Worm (Caenorhabditis elegans) whole organism, L3 larva: Measurements from ENCODE around the gene cpr-1.

Experiments used
- ceh-16 ChIP-seq: sonication (generic microtip); optimal IDR thresholded peaks from 2 replicates; lab custom pipeline; 2017; ENCODE audit warnings: missing biosample characterization, missing genetic modification characterization
- ceh-9 ChIP-seq: sonication (generic microtip); optimal IDR thresholded peaks from 2 replicates; lab custom pipeline; 2018; ENCODE audit warnings: missing biosample characterization, missing genetic modification characterization
- daf-12 ChIP-seq: fragments of 150-350 bp; optimal IDR thresholded peaks from 2 replicates; lab custom pipeline; 2014; ENCODE audit warnings: missing biosample characterization, missing genetic modification reagents, missing genetic modification characterization
- egl-27 ChIP-seq: sonication (generic microtip); optimal IDR thresholded peaks from 4 replicates; lab custom pipeline; 2017; ENCODE audit warnings: missing biosample characterization, missing genetic modification reagents, missing genetic modification characterization
- egl-5 ChIP-seq: fragments of 150-350 bp; optimal IDR thresholded peaks from 2 replicates; lab custom pipeline; 2017; ENCODE audit warnings: missing biosample characterization, missing genetic modification reagents, missing genetic modification characterization, inconsistent platforms
- elt-1 ChIP-seq: fragments of 150-350 bp; optimal IDR thresholded peaks from 2 replicates; lab custom pipeline; 2014; ENCODE audit warnings: missing biosample characterization, missing genetic modification characterization
- elt-2 ChIP-seq: sonication (generic microtip); optimal IDR thresholded peaks from 2 replicates; lab custom pipeline; 2016; ENCODE audit warnings: missing genetic modification reagents, mild to moderate bottlenecking, missing genetic modification characterization, missing compliant biosample characterization
- eor-1 ChIP-seq, 2 experiments: fragments of 150-350 bp; optimal IDR thresholded peaks; 2 replicates each; lab custom pipeline; 2014 to 2018; ENCODE audit warnings: missing biosample characterization in 2 of 2, missing genetic modification characterization in 2 of 2
- fkh-10 ChIP-seq: sonication (generic microtip); optimal IDR thresholded peaks from 2 replicates; lab custom pipeline; 2017; ENCODE audit warnings: missing biosample characterization, missing genetic modification reagents, missing genetic modification characterization
- hmg-11 ChIP-seq: sonication (generic microtip); optimal IDR thresholded peaks from 2 replicates; lab custom pipeline; 2016; ENCODE audit warnings: missing genetic modification characterization, missing compliant biosample characterization
- jun-1 ChIP-seq: fragments of 150-350 bp; optimal IDR thresholded peaks from 2 replicates; lab custom pipeline; 2014; ENCODE audit warnings: missing biosample characterization, missing genetic modification reagents, missing genetic modification characterization
- lin-39 ChIP-seq: fragments of 150-350 bp; optimal IDR thresholded peaks from 2 replicates; lab custom pipeline; 2018; ENCODE audit warnings: missing biosample characterization, missing genetic modification reagents, missing genetic modification characterization
- lsy-12 ChIP-seq: sonication (generic microtip); optimal IDR thresholded peaks from 2 replicates; lab custom pipeline; 2016; ENCODE audit warnings: mild to moderate bottlenecking, missing genetic modification characterization, missing compliant biosample characterization
- mdl-1 ChIP-seq: fragments of 150-350 bp; optimal IDR thresholded peaks from 2 replicates; lab custom pipeline; 2014; ENCODE audit warnings: missing biosample characterization, missing genetic modification characterization
- nhr-12 ChIP-seq: fragments of 150-350 bp; optimal IDR thresholded peaks from 2 replicates; lab custom pipeline; 2014; ENCODE audit warnings: missing biosample characterization, missing genetic modification characterization
- nhr-23 ChIP-seq: fragments of 150-350 bp; optimal IDR thresholded peaks from 2 replicates; lab custom pipeline; 2014; ENCODE audit warnings: missing biosample characterization, missing genetic modification reagents, missing genetic modification characterization
- nhr-28 ChIP-seq: fragments of 150-350 bp; optimal IDR thresholded peaks from 2 replicates; lab custom pipeline; 2014; ENCODE audit warnings: missing biosample characterization, missing genetic modification characterization
- nhr-43 ChIP-seq: sonication (generic microtip); optimal IDR thresholded peaks from 2 replicates; lab custom pipeline; 2016; ENCODE audit warnings: mild to moderate bottlenecking, missing genetic modification characterization, missing compliant biosample characterization; ENCODE audit not compliant: poor library complexity, severe bottlenecking
- pha-4 ChIP-seq: fragments of 150-350 bp; optimal IDR thresholded peaks from 2 replicates; lab custom pipeline; 2014; ENCODE audit warnings: missing biosample characterization, missing genetic modification reagents, missing genetic modification characterization
- pqm-1 ChIP-seq: fragments of 150-350 bp; optimal IDR thresholded peaks from 2 replicates; lab custom pipeline; 2017; ENCODE audit warnings: missing biosample characterization, missing genetic modification characterization, inconsistent platforms
- snpc-4 ChIP-seq: fragments of 150-350 bp; optimal IDR thresholded peaks from 2 replicates; lab custom pipeline; 2014; ENCODE audit warnings: missing biosample characterization, missing genetic modification characterization
- unc-39 ChIP-seq: sonication (generic microtip); optimal IDR thresholded peaks from 4 replicates; lab custom pipeline; 2017; ENCODE audit warnings: missing biosample characterization, missing genetic modification characterization
- unc-62 ChIP-seq: fragments of 150-350 bp; sonication (generic microtip); optimal IDR thresholded peaks from 4 replicates; lab custom pipeline; 2014; ENCODE audit warnings: missing biosample characterization, missing genetic modification reagents, missing genetic modification characterization
- zag-1 ChIP-seq: fragments of 150-350 bp; optimal IDR thresholded peaks from 2 replicates; lab custom pipeline; 2014; ENCODE audit warnings: missing biosample characterization, missing genetic modification characterization

Gene cpr-1

DNA sequence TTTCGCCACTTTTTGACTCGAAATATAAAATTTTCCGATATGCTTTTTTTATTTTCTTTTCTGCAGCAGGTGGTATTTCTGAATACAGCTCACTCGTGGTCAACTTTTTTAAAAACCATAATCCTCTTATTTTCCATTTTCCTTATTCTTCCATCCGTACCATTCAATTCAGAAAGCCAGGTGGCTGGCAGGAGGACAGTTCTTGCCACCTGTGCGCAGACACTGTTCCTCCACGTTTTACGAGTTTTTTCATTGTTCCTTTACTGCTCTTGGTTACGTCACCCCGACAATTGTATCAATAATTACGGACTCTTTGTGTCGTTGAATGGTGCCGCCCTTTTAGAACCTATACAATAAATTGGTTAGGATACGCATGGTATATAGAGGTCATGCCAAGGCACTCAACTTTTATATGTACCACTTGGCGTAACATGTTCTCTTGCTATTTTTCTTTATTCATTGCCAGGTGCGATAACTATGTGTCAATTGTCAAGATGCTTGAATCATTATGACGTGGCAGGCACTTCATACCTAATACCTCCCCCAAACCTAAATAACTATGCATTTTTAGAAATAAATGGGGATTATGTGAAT lies 22.4 kb upstream of the cpr-1 start:
- TF ChIP-seq mdl-1 (tag; lab: Kevin White, UChicago) (no peak), fkh-10 (GFP tag; lab: Kevin White, UChicago) (no peak), pha-4 (tag; lab: Kevin White, UChicago) (peak; percentile 12), daf-12 (tag; lab: Kevin White, UChicago) (no peak)
- TF ChIP-seq, all 47 proteins: peak for 1

ce11 chrV:11953621-11954020 lies 21.7 kb upstream of the cpr-1 start:
- TF ChIP-seq nhr-12: no peak
- peak; percentile 81 for TF ChIP-seq fkh-10 (GFP tag; lab: Kevin White, UChicago)

DNA sequence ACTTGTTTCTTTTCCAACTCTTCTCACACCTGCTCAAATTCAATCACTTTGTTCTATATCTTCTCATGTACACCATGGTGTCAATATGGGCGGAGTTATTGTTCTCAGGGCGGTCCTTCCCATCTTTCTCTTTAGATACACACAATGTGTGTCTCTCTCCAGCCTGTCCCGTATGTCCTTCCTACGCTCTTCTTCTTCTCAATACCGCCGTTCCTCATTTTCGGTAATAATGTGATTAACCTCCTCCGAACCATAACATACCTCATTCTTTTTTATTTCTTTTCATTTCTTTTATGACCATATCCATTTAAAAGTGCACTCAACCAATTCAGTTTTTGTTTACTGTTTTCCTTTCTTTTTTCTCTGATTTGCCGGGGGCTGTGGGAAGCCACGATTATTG lies 19.7 kb upstream of the cpr-1 start:
- no peak for TF ChIP-seq nhr-23
- peak; percentile 10 for TF ChIP-seq egl-5 (tag; lab: Kevin White, UChicago)

ce11 chrV:11958343-11959291 lies 16.7 kb upstream of the cpr-1 start, which contains the start of gene F58H1.5:
F58H1.5 (plus strand) TSS chrV:11958393.
- no peak for TF ChIP-seq unc-39 (tag; lab: Kevin White, UChicago)
- TF ChIP-seq ceh-9 (tag; lab: Kevin White, UChicago): peak; percentile 26
- no peak for TF ChIP-seq egl-5 (tag; lab: Kevin White, UChicago)
- TF ChIP-seq hmg-11: no peak
- TF ChIP-seq zag-1: no peak
- no peak for TF ChIP-seq pqm-1 (tag; lab: Kevin White, UChicago)
- no peak for TF ChIP-seq nhr-28
- TF ChIP-seq fkh-10 (GFP tag; lab: Kevin White, UChicago): no peak
- TF ChIP-seq, all 47 proteins: peak for 1

DNA sequence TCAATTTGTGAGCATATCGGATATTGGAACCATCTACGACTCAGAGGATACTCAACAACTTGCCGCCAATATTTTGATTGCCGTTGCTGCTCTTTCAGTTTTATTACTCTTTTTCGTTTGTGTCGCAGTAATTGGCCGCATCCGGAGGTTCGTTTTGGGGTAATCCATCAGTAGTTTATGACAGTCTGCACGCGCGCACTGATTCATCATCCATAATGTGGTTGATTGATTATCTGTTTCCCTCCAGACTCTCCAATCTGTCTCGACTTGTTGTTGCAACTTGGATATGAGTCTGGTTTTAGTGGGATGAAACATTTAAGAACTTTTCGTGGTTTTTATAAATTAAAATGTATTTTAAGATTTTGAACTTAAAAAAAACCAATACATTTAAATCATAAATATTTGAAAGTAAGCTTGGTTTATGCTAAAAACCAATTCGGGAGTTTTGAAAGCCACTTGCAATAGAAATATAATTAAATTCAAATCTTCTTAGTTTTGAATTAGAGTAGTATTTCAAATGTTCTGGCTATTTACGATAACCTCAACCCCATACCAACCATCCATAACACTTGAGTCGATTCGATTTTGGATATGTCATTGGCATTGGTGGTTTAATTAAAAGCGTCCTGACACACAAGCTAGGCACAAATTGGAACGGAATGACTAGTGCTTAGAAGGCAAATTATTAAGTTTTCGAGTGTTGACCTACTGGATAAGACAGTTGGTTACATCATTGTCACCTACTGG lies 15.1 kb upstream of the cpr-1 start:
- TF ChIP-seq lin-39 (tag; lab: Kevin White, UChicago): peak; percentile 38
- TF ChIP-seq nhr-28: no peak
- TF ChIP-seq, all 47 proteins: peak for 1

DNA sequence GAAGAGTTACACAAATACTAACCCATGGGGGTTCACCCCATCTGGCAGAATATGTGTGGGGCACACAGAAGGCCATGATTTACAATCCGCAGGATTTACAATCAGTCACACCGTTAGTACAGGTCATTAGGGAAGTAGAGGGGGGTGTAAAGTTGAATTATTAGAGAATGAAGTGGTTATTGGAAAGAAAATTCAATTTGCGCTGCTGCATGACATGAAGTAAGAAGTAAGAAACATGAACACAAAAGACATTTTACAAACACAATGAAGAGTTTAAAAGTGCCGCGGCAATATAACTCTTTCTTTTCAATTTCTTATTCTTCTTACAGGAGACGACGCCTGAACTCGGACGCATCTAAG lies 14.5 kb upstream of the cpr-1 start:
- no peak for TF ChIP-seq eor-1 (tag; optimal IDR thresholded peaks at IDR 0.05; lab: Kevin White, UChicago)
- TF ChIP-seq fkh-10 (GFP tag; lab: Kevin White, UChicago): peak; percentile 28
- TF ChIP-seq, all 47 proteins: peak for 1

- TF ChIP-seq nhr-23 (no peak), hmg-11 (no peak), ceh-16 (tag; lab: Kevin White, UChicago) (no peak), elt-1 (no peak), lsy-12 (no peak), eor-1 (tag; optimal IDR thresholded peaks at IDR 0.05; lab: Kevin White, UChicago) (no peak), snpc-4 (no peak), ceh-9 (tag; lab: Kevin White, UChicago) (no peak), nhr-43 (tag; lab: Kevin White, UChicago) (no peak), egl-27 (tag; lab: Kevin White, UChicago) (no peak), unc-62 (GFP tag; lab: Kevin White, UChicago) (no peak), fkh-10 (GFP tag; lab: Kevin White, UChicago) (no peak), nhr-12 (no peak)
Measured at ce11 chrV:11964723-11965122, 10.6 kb upstream of the cpr-1 start, which contains the start of gene F58H1.7. F58H1.7 (minus strand) TSS chrV:11964823.

DNA sequence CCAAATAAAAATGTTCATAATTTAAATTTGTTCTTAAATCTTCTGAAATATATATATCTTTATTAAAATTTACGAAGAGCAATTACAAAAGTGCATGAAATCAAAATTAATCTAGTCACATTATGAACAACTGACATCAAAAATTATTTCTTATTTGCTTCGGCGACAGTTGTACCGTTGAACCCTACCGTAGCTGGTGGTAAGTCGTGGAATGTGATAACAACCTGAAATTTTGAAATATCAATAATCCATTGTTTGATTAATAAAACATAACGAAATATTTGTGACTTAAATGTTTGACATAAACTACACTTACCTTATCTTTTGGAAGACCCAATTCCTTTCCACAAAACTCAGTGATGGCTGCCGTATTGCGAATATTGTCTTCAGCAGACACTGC lies 1.4 kb downstream of the cpr-1 start:
- peak; percentile 91 for TF ChIP-seq elt-2 (tag; lab: Kevin White, UChicago)
- TF ChIP-seq lsy-12: no peak
- TF ChIP-seq jun-1 (tag; lab: Kevin White, UChicago): peak; percentile 68
- TF ChIP-seq pqm-1 (tag; lab: Kevin White, UChicago): peak; percentile 85
